Fruit fly (Drosophila melanogaster) whole organism, pupa: ENCODE results near the gene CG15368.

ENCODE experiments used
- CG12605 ChIP-seq: fragments of 200-800 bp; sonication (Bioruptor generic); IDR thresholded peaks from 2 replicates; pipeline ENCODE4 v1.3.6; 2022; ENCODE audit warnings: missing biosample characterization, missing genetic modification characterization
- CG14655 ChIP-seq: fragments of 200-800 bp; sonication (Bioruptor generic); optimal IDR thresholded peaks from 3 replicates; lab custom pipeline; 2017; ENCODE audit warnings: mild to moderate bottlenecking, missing biosample characterization, missing genetic modification reagents, missing genetic modification characterization
- CG15710 ChIP-seq: fragments of 200-800 bp; sonication (Bioruptor generic); optimal IDR thresholded peaks from 2 replicates; lab custom pipeline; 2018; ENCODE audit warnings: missing biosample characterization, mild to moderate bottlenecking, missing genetic modification characterization, moderate library complexity
- CG17806 ChIP-seq: fragments of 200-800 bp; sonication (Bioruptor generic); optimal IDR thresholded peaks from 2 replicates; lab custom pipeline; 2018; ENCODE audit warnings: missing biosample characterization, mild to moderate bottlenecking, missing genetic modification characterization, moderate library complexity
- CG32121 ChIP-seq: fragments of 200-800 bp; sonication (Bioruptor generic); IDR thresholded peaks from 2 replicates; pipeline ENCODE4 v1.3.6; 2022; ENCODE audit warnings: missing biosample characterization, missing genetic modification characterization
- CG34367 ChIP-seq: fragments of 200-800 bp; sonication (Bioruptor generic); optimal IDR thresholded peaks from 2 replicates; lab custom pipeline; 2018; ENCODE audit warnings: missing biosample characterization, mild to moderate bottlenecking, missing genetic modification characterization
- CG8159 ChIP-seq: fragments of 200-800 bp; sonication (Bioruptor generic); optimal IDR thresholded peaks from 3 replicates; lab custom pipeline; 2018; ENCODE audit warnings: missing biosample characterization, mild to moderate bottlenecking, missing genetic modification characterization, moderate library complexity
- CG8301 ChIP-seq: fragments of 200-800 bp; sonication (Bioruptor generic); optimal IDR thresholded peaks from 2 replicates; lab custom pipeline; 2018; ENCODE audit warnings: missing biosample characterization, mild to moderate bottlenecking, missing genetic modification characterization
- CG9948 ChIP-seq: fragments of 200-800 bp; sonication (Bioruptor generic); optimal IDR thresholded peaks from 2 replicates; lab custom pipeline; 2018; ENCODE audit warnings: missing biosample characterization, mild to moderate bottlenecking, missing genetic modification characterization, moderate library complexity
- EcR ChIP-seq: fragments of 200-800 bp; sonication (Bioruptor generic); optimal IDR thresholded peaks from 3 replicates; lab custom pipeline; 2019; ENCODE audit warnings: missing biosample characterization, missing genetic modification characterization, mild to moderate bottlenecking, moderate library complexity, missing genetic modification reagents
- Pif1A ChIP-seq: fragments of 200-800 bp; sonication (Bioruptor generic); optimal IDR thresholded peaks from 3 replicates; lab custom pipeline; 2016; ENCODE audit warnings: missing biosample characterization, missing genetic modification characterization
- Snoo ChIP-seq: fragments of 200-800 bp; sonication (Bioruptor generic); optimal IDR thresholded peaks from 3 replicates; lab custom pipeline; 2017; ENCODE audit warnings: missing biosample characterization, mild to moderate bottlenecking, missing genetic modification characterization, inconsistent platforms
- fd96Ca ChIP-seq: fragments of 200-800 bp; sonication (Bioruptor generic); IDR thresholded peaks from 3 replicates; pipeline ENCODE4 v1.3.6; 2022; ENCODE audit warnings: missing biosample characterization, missing genetic modification characterization
- rn ChIP-seq: fragments of 200-800 bp; sonication (Bioruptor generic); IDR thresholded peaks from 2 replicates; pipeline ENCODE4 v1.3.6; 2022; ENCODE audit warnings: missing biosample characterization, missing genetic modification characterization

DNA sequence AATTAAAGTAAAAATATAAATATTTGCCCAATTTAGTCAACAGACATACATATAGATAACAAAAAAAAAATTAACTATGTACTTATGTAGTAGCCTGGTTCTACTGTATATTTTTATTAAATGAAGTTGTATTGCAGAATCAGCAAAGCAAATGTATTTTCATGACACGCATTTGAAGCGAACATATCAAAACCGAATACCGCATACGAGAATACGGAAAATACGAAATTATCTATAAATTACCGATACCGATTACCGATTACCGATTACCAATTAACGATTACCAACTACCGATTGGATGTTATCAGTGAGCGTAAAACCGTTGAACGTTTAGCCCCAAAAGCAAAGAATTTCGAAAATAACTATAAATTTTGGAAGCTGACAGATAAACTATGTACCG, 28.2 kb upstream of the CG15368 start:
- TF ChIP-seq Pif1A (GFP tag; lab: Kevin White, UChicago): no peak
- no peak for TF ChIP-seq EcR (GFP tag; lab: Kevin White, UChicago)
- no peak for TF ChIP-seq rn
- no peak for TF ChIP-seq Snoo (tag; lab: Kevin White, UChicago)
- no peak for TF ChIP-seq CG9948 (tag; lab: Kevin White, UChicago)
- TF ChIP-seq CG34367 (tag; lab: Kevin White, UChicago): no peak
- no peak for TF ChIP-seq CG12605 (GFP tag; lab: Robert Waterston, UW)
- TF ChIP-seq CG14655 (GFP tag; lab: Kevin White, UChicago): no peak
- no peak for TF ChIP-seq CG17806
- TF ChIP-seq CG32121 (GFP tag; lab: Robert Waterston, UW): no peak
- TF ChIP-seq CG15710: no peak
- no peak for TF ChIP-seq CG8159
- no peak for TF ChIP-seq fd96Ca
- no peak for TF ChIP-seq CG8301 (tag; lab: Kevin White, UChicago)
